Fruit fly (Drosophila melanogaster) S2 (cell line): ENCODE results near the gene CG16903.

ENCODE experiments used
- CG8478 ChIP-seq: fragments of >200 bp; optimal IDR thresholded peaks from 2 replicates; lab custom pipeline; 2018
- CTCF ChIP-seq, 2 experiments: fragments of >200 bp; optimal IDR thresholded peaks; 2 replicates each; lab custom pipeline; 2018

Gene CG16903

dm6 chrX:2037605-2038004, 42.6 kb downstream of the CG16903 start:
- TF ChIP-seq CTCF (optimal IDR thresholded peaks at IDR 0.05; lab: Kevin White, UChicago) (no peak), CG8478 (lab: Kevin White, UChicago) (no peak)

- TF ChIP-seq CG8478 (lab: Kevin White, UChicago) (no peak), CTCF (optimal IDR thresholded peaks at IDR 0.05; lab: Kevin White, UChicago) (no peak)
Measured at dm6 chrX:2036800-2037488, 43.3 kb downstream of the CG16903 start.

dm6 chrX:2036383-2036782, 43.8 kb downstream of the CG16903 start:
- TF ChIP-seq CG8478 (lab: Kevin White, UChicago) (no peak), CTCF (optimal IDR thresholded peaks at IDR 0.05; lab: Kevin White, UChicago) (no peak)

dm6 chrX:2032821-2033436, 47.3 kb downstream of the CG16903 start:
- TF ChIP-seq CTCF (optimal IDR thresholded peaks at IDR 0.05; lab: Kevin White, UChicago) (no peak), CG8478 (lab: Kevin White, UChicago) (no peak)

- no peak for TF ChIP-seq CG8478 (lab: Kevin White, UChicago)
- no peak for TF ChIP-seq CTCF (optimal IDR thresholded peaks at IDR 0.05; lab: Kevin White, UChicago)
Measured at dm6 chrX:2032160-2032801, 47.9 kb downstream of the CG16903 start.

dm6 chrX:2031308-2031707, 48.9 kb downstream of the CG16903 start:
- TF ChIP-seq CG8478 (lab: Kevin White, UChicago), result no peak
- TF ChIP-seq CTCF (optimal IDR thresholded peaks at IDR 0.05; lab: Kevin White, UChicago), result no peak
